Worm (Caenorhabditis elegans) whole organism, L3 larva: ENCODE measurements around the gene taf-6.2.

Experiments used
- elt-2 ChIP-seq: sonication (generic microtip); optimal IDR thresholded peaks from 2 replicates; lab custom pipeline; 2016; ENCODE audit warnings: missing genetic modification reagents, mild to moderate bottlenecking, missing genetic modification characterization, missing compliant biosample characterization
- elt-3 ChIP-seq, 3 experiments: fragments of 150-350 bp in 1 of 3; sonication (generic microtip) in 2 of 3; optimal IDR thresholded peaks; 2 replicates in 2 of 3; 4 replicates in 1 of 3; lab custom pipeline; 2014 to 2017; ENCODE audit warnings: missing biosample characterization in 3 of 3, missing genetic modification characterization in 3 of 3
- nhr-77 ChIP-seq: fragments of 150-350 bp; optimal IDR thresholded peaks from 2 replicates; lab custom pipeline; 2014; ENCODE audit warnings: missing biosample characterization, missing genetic modification characterization
- ztf-4 ChIP-seq: fragments of 150-350 bp; optimal IDR thresholded peaks from 2 replicates; lab custom pipeline; 2014; ENCODE audit warnings: missing biosample characterization, missing genetic modification characterization

DNA sequence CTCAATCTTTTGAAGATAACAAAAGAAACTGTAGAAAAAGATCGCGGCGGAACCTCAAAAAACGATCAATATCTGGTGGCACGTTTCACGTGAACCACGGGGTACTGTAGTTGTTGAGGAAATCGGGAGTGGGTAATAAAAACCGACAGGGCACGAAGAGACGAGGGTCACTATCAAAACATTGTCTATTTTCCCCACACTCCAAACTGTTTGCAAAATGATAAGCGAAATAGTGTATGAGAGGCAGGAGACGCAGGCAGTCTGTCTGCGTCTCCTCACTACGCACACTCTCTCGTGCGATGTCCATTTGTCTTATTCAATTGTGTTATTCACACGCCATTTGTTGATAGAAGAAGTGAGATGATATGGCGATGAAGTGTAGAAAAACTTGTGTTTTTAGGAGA, 41.1 kb downstream of the taf-6.2 start:
- TF ChIP-seq nhr-77 (no peak), elt-2 (tag; lab: Kevin White, UChicago) (peak; percentile 56), ztf-4 (tag; lab: Kevin White, UChicago) (no peak), elt-3 (tag; optimal IDR thresholded peaks at IDR 0.05; lab: Kevin White, UChicago) (peak in 2 of 3 experiments; percentile 22 to 64)
